Worm (Caenorhabditis elegans): Measurements from ENCODE around the gene F57B9.1.

DNA sequence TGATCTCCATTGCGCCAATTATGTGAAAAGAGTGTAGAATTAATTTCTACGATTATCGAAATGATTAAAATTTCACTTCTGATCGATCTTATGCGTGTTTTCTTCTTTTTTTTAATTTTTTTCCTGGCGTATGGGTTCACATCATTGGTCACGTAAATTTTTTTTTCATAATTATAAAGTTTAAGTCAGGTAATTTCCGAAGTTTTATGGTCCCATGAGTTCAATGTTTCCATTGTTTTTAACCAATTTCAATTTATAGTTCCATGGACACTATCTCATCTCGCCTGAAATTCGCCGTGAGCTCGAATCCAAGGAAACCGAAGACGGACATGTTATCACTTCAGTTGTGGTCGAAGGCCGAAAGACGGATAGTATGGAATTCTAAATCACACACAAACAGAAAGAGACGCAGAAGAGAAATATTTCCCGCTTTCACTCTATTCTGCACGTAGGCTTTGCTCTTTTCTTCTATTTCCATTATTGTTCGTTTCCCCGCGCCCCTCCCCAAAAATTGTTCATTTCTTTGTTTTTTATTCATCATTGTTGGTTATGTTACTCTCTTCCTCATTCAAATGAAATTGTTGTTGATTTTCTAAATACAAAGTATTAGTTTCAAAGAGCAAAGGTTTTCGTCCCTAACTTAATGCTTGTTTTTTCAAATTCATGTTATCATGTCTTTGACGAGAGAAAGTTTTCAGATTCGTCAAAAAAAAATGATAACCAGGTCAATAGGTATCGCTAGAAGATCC lies 26.4 kb upstream of the F57B9.1 start, which contains the start of the genes F57B9.8 and coq-2:
- no peak for TF ChIP-seq ceh-28 (tag; optimal IDR thresholded peaks at IDR 0.05)
- TF ChIP-seq snpc-4 (tag; optimal IDR thresholded peaks at IDR 0.05), result no peak
- TF ChIP-seq dpl-1 (GFP tag; optimal IDR thresholded peaks at IDR 0.05), result no peak
- no peak for TF ChIP-seq F49E8.2 (tag; optimal IDR thresholded peaks at IDR 0.05; ENCODE audit: borderline replicate concordance)
- TF ChIP-seq unc-130 (GFP tag; optimal IDR thresholded peaks at IDR 0.05), result no peak
- TF ChIP-seq pha-4 (GFP tag; IDR thresholded peaks at IDR 0.05), result no peak
- no peak for TF ChIP-seq pha-4 (tag; optimal IDR thresholded peaks at IDR 0.05)
- no peak for TF ChIP-seq nhr-6 (tag; optimal IDR thresholded peaks at IDR 0.05)
- TF ChIP-seq mxl-2 (GFP tag; conservative IDR thresholded peaks at IDR 0.05), result no peak
- TF ChIP-seq ztf-11 (tag; optimal IDR thresholded peaks at IDR 0.05), result no peak
